Worm (Caenorhabditis elegans) whole organism, L4/young adult: ENCODE data around the gene clec-73.

Source experiments
- W03F9.2 ChIP-seq: fragments of 150-350 bp; optimal IDR thresholded peaks from 2 replicates; lab custom pipeline; 2014; ENCODE audit warnings: missing biosample characterization, missing genetic modification characterization
- dao-5 ChIP-seq: sonication (generic microtip); optimal IDR thresholded peaks from 2 replicates; lab custom pipeline; 2016; ENCODE audit warnings: missing genotype, missing genetic modification characterization, moderate library complexity, missing compliant biosample characterization
- him-1 ChIP-seq: sonication (generic microtip); optimal IDR thresholded peaks from 2 replicates; lab custom pipeline; 2016; ENCODE audit warnings: missing genotype, missing genetic modification reagents, missing genetic modification characterization, missing compliant biosample characterization

The clec-73 gene

ce11 chrIV:3956095-3956494, at the start of gene clec-73:
Gene clec-73, minus strand, starts transcription at chrIV:3956195.
- TF ChIP-seq him-1 (tag; lab: Kevin White, UChicago) = no peak
- no peak for TF ChIP-seq W03F9.2 (tag; lab: Kevin White, UChicago)
- no peak for TF ChIP-seq dao-5

- TF ChIP-seq him-1 (tag; lab: Kevin White, UChicago) (no peak), dao-5 (no peak), W03F9.2 (tag; lab: Kevin White, UChicago) (no peak)
These were observed 49.2 kb upstream of the clec-73 start for ce11 chrIV:4005166-4005565.

ce11 chrIV:4004221-4004620, 48.2 kb upstream of the clec-73 start:
- TF ChIP-seq dao-5 (no peak), W03F9.2 (tag; lab: Kevin White, UChicago) (no peak), him-1 (tag; lab: Kevin White, UChicago) (no peak)

- no peak for TF ChIP-seq him-1 (tag; lab: Kevin White, UChicago)
- no peak for TF ChIP-seq dao-5
- no peak for TF ChIP-seq W03F9.2 (tag; lab: Kevin White, UChicago)
These were observed 43.7 kb upstream of the clec-73 start for ce11 chrIV:3999662-4000061.

- no peak for TF ChIP-seq him-1 (tag; lab: Kevin White, UChicago)
- TF ChIP-seq dao-5 = no peak
- TF ChIP-seq W03F9.2 (tag; lab: Kevin White, UChicago) = no peak
These were observed 42.5 kb upstream of the clec-73 start, which contains the start of gene F47C12.8 for ce11 chrIV:3998517-3998916. Gene F47C12.8, minus strand, starts transcription at chrIV:3998617.

ce11 chrIV:3995384-3995783, 39.4 kb upstream of the clec-73 start, which contains the start of gene F47C12.7:
Gene F47C12.7, minus strand, starts transcription at chrIV:3995484.
- TF ChIP-seq dao-5 (no peak), W03F9.2 (tag; lab: Kevin White, UChicago) (no peak), him-1 (tag; lab: Kevin White, UChicago) (no peak)

- TF ChIP-seq him-1 (tag; lab: Kevin White, UChicago) (no peak), W03F9.2 (tag; lab: Kevin White, UChicago) (no peak), dao-5 (no peak)
These were observed 38.3 kb upstream of the clec-73 start, which contains the start of gene F47C12.13 for ce11 chrIV:3994318-3994717. Gene F47C12.13, minus strand, starts transcription at chrIV:3994418.

ce11 chrIV:3993292-3993691, 37.3 kb upstream of the clec-73 start, which contains the start of gene F47C12.6:
Gene F47C12.6, minus strand, starts transcription at chrIV:3993392.
- no peak for TF ChIP-seq dao-5
- no peak for TF ChIP-seq W03F9.2 (tag; lab: Kevin White, UChicago)
- TF ChIP-seq him-1 (tag; lab: Kevin White, UChicago) = no peak

ce11 chrIV:3988638-3989152, 32.7 kb upstream of the clec-73 start, which contains the start of gene clec-78:
Gene clec-78, plus strand, starts transcription at chrIV:3989102.
- no peak for TF ChIP-seq him-1 (tag; lab: Kevin White, UChicago)
- no peak for TF ChIP-seq dao-5
- no peak for TF ChIP-seq W03F9.2 (tag; lab: Kevin White, UChicago)

- TF ChIP-seq W03F9.2 (tag; lab: Kevin White, UChicago) (no peak), dao-5 (no peak), him-1 (tag; lab: Kevin White, UChicago) (no peak)
These were observed 32.1 kb upstream of the clec-73 start for ce11 chrIV:3988132-3988531.

- TF ChIP-seq him-1 (tag; lab: Kevin White, UChicago) = no peak
- TF ChIP-seq W03F9.2 (tag; lab: Kevin White, UChicago) = no peak
These were observed 25.6 kb upstream of the clec-73 start, which contains the start of gene srh-223 for ce11 chrIV:3981601-3982000. Gene srh-223, plus strand, starts transcription at chrIV:3981901.

- TF ChIP-seq him-1 (tag; lab: Kevin White, UChicago) (no peak), W03F9.2 (tag; lab: Kevin White, UChicago) (no peak), dao-5 (no peak)
These were observed 23.5 kb upstream of the clec-73 start, which contains the start of gene srh-222 for ce11 chrIV:3979525-3979924. Gene srh-222, plus strand, starts transcription at chrIV:3979825.

- TF ChIP-seq dao-5 (no peak), W03F9.2 (tag; lab: Kevin White, UChicago) (no peak)
These were observed 22.0 kb upstream of the clec-73 start, which contains the start of gene srh-220 for ce11 chrIV:3977965-3978523. Gene srh-220, minus strand, starts transcription at chrIV:3978015.

ce11 chrIV:3973049-3973448, 17.1 kb upstream of the clec-73 start, which contains the start of gene clec-79:
Gene clec-79, plus strand, starts transcription at chrIV:3973349.
- TF ChIP-seq him-1 (tag; lab: Kevin White, UChicago) = no peak
- no peak for TF ChIP-seq W03F9.2 (tag; lab: Kevin White, UChicago)
